Worm (Caenorhabditis elegans): ENCODE data around the gene acs-1.

DNA sequence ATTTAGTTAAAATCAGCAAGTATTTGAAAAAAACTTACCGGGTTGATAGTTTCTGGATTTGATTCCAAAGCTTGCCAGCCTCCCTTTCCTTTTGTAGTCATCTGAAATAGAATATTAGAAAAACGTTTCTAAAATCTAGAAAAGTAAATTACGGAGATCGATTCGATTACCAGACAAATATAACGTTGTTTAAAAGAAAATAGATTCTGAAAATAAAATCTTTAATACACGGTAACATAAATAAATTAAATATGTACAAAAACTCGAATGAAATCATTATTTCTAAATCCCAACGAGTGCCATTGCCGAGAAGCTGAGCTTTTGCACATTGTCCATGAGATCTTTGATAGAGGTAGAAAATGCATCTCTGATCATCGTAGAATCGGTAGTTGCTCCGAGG, 16.1 kb upstream of the acs-1 start, which contains the start of gene ubh-3:
- TF ChIP-seq ztf-25 (GFP tag; IDR thresholded peaks at IDR 0.05) (no peak), attf-5 (GFP tag; optimal IDR thresholded peaks at IDR 0.05) (no peak), ceh-27 (GFP tag; optimal IDR thresholded peaks at IDR 0.05) (no peak), lsl-1 (GFP tag; optimal IDR thresholded peaks at IDR 0.05) (no peak), ztf-26 (tag; optimal IDR thresholded peaks at IDR 0.05) (no peak), nfya-1 (tag; optimal IDR thresholded peaks at IDR 0.05; ENCODE audit: borderline replicate concordance, insufficient read depth) (no peak), F57A8.1 (GFP tag; optimal IDR thresholded peaks at IDR 0.05) (no peak), B0336.3 (GFP tag; IDR thresholded peaks at IDR 0.05) (no peak), hlh-26 (GFP tag; conservative IDR thresholded peaks at IDR 0.05) (no peak), ztf-3 (GFP tag; optimal IDR thresholded peaks at IDR 0.05) (no peak), nhr-90 (tag; optimal IDR thresholded peaks at IDR 0.05) (no peak), mxl-1 (tag; optimal IDR thresholded peaks at IDR 0.05) (no peak), unc-62 (GFP tag; optimal IDR thresholded peaks at IDR 0.05) (no peak)

Data from whole organism, young adult.